Worm (Caenorhabditis elegans) whole organism, young adult: ENCODE data around the gene cogc-2.

Source experiments
- D2030.7 ChIP-seq: fragments of 200-800 bp; sonication (Bioruptor generic); IDR thresholded peaks from 2 replicates; pipeline ENCODE4 v1.3.6; 2022; ENCODE audit warnings: missing genetic modification reagents, missing genetic modification characterization, missing compliant biosample characterization
- F33H1.4 ChIP-seq: fragments of 200-800 bp; sonication (Bioruptor generic); IDR thresholded peaks from 2 replicates; pipeline ENCODE4 v1.3.6; 2022; ENCODE audit warnings: missing genetic modification reagents, missing genetic modification characterization, missing compliant biosample characterization
- F49E8.2 ChIP-seq: sonication (generic microtip); optimal IDR thresholded peaks from 3 replicates; lab custom pipeline; 2017; ENCODE audit warnings: missing genetic modification characterization, mild to moderate bottlenecking, missing compliant biosample characterization, antibody characterized with exemption, moderate library complexity; ENCODE audit not compliant: insufficient read depth
- Y53G8AR.9 ChIP-seq: fragments of 200-800 bp; sonication (Bioruptor generic); conservative IDR thresholded peaks from 2 replicates; pipeline ENCODE4 v1.3.6; 2022; ENCODE audit warnings: missing genetic modification reagents, missing genetic modification characterization, missing compliant biosample characterization
- Y67H2A.10 ChIP-seq: fragments of 200-800 bp; sonication (Bioruptor generic); conservative IDR thresholded peaks from 2 replicates; pipeline ENCODE4 v1.3.6; 2022; ENCODE audit warnings: missing genetic modification reagents, missing genetic modification characterization, missing compliant biosample characterization
- Y79H2A.3 ChIP-seq: fragments of 200-800 bp; sonication (Bioruptor generic); conservative IDR thresholded peaks from 2 replicates; pipeline ENCODE4 v1.3.6; 2022; ENCODE audit warnings: missing genetic modification reagents, missing genetic modification characterization, missing compliant biosample characterization
- ZK185.1 ChIP-seq: sonication (generic microtip); optimal IDR thresholded peaks from 2 replicates; lab custom pipeline; 2016; ENCODE audit warnings: mild to moderate bottlenecking, missing genetic modification characterization, missing compliant biosample characterization; ENCODE audit not compliant: poor library complexity, severe bottlenecking
- cebp-1 ChIP-seq, 2 experiments: fragments of 200-800 bp in 1 of 2; sonication (Bioruptor generic) in 1 of 2; sonication (generic microtip) in 1 of 2; IDR thresholded peaks in 1 of 2; optimal IDR thresholded peaks in 1 of 2; 2 replicates each; pipeline versions ENCODE4 v1.3.6 to Lab custom; 2017 to 2022; ENCODE audit warnings: missing compliant biosample characterization in 2 of 2, missing genetic modification characterization in 2 of 2, mild to moderate bottlenecking in 1 of 2, missing genetic modification reagents in 1 of 2, moderate library complexity in 1 of 2
- ceh-100 ChIP-seq: fragments of 200-800 bp; sonication (Bioruptor generic); IDR thresholded peaks from 2 replicates; pipeline ENCODE4 v1.3.6; 2022; ENCODE audit warnings: missing genetic modification reagents, missing genetic modification characterization, missing compliant biosample characterization
- ceh-27 ChIP-seq: fragments of 200-800 bp; sonication (Bioruptor generic); optimal IDR thresholded peaks from 2 replicates; lab custom pipeline; 2018; ENCODE audit warnings: mild to moderate bottlenecking, missing genetic modification characterization, moderate library complexity, missing compliant biosample characterization
- ceh-58 ChIP-seq: fragments of 200-800 bp; sonication (Bioruptor generic); IDR thresholded peaks from 2 replicates; pipeline ENCODE4 v1.3.6; 2022; ENCODE audit warnings: missing genetic modification characterization, missing compliant biosample characterization
- dpff-1 ChIP-seq: sonication (generic microtip); optimal IDR thresholded peaks from 2 replicates; lab custom pipeline; 2017; ENCODE audit warnings: mild to moderate bottlenecking, missing genetic modification characterization, missing compliant biosample characterization
- egl-18 ChIP-seq: fragments of 200-800 bp; sonication (Bioruptor generic); IDR thresholded peaks from 2 replicates; pipeline ENCODE4 v1.3.6; 2022; ENCODE audit warnings: missing genetic modification reagents, missing genetic modification characterization, missing compliant biosample characterization
- ekl-4 ChIP-seq: fragments of 200-800 bp; sonication (Bioruptor generic); IDR thresholded peaks from 2 replicates; pipeline ENCODE4 v1.3.6; 2022; ENCODE audit warnings: missing genetic modification reagents, missing genetic modification characterization, missing compliant biosample characterization
- ets-4 ChIP-seq: fragments of 200-800 bp; sonication (Bioruptor generic); optimal IDR thresholded peaks from 2 replicates; lab custom pipeline; 2018; ENCODE audit warnings: mild to moderate bottlenecking, missing genetic modification characterization, missing compliant biosample characterization
- gei-17 ChIP-seq: fragments of 200-800 bp; sonication (Bioruptor generic); optimal IDR thresholded peaks from 2 replicates; lab custom pipeline; 2018; ENCODE audit warnings: mild to moderate bottlenecking, missing genetic modification characterization, missing compliant biosample characterization
- hlh-12 ChIP-seq: sonication (generic microtip); optimal IDR thresholded peaks from 2 replicates; lab custom pipeline; 2016; ENCODE audit warnings: missing genetic modification characterization, missing compliant biosample characterization
- hmg-1.2 ChIP-seq: fragments of 200-800 bp; sonication (Bioruptor generic); IDR thresholded peaks from 2 replicates; pipeline ENCODE4 v1.3.6; 2022; ENCODE audit warnings: missing genetic modification reagents, missing genetic modification characterization, missing compliant biosample characterization
- lin-35 ChIP-seq, 3 experiments: fragments of 150-350 bp in 2 of 3; sonication (generic microtip) in 1 of 3; optimal IDR thresholded peaks; 2 replicates each; lab custom pipeline; 2014 to 2018; ENCODE audit warnings: missing biosample characterization in 3 of 3, missing genetic modification characterization in 3 of 3, missing genetic modification reagents in 3 of 3
- lsl-1 ChIP-seq: fragments of 200-800 bp; sonication (Bioruptor generic); optimal IDR thresholded peaks from 2 replicates; lab custom pipeline; 2018; ENCODE audit warnings: mild to moderate bottlenecking, missing genetic modification characterization, moderate library complexity, missing compliant biosample characterization
- mel-28 ChIP-seq: sonication (generic microtip); optimal IDR thresholded peaks from 2 replicates; lab custom pipeline; 2016; ENCODE audit warnings: borderline replicate concordance, mild to moderate bottlenecking, missing genetic modification characterization, missing compliant biosample characterization
- nfyb-1 ChIP-seq: fragments of 200-800 bp; sonication (Bioruptor generic); IDR thresholded peaks from 2 replicates; pipeline ENCODE4 v1.3.6; 2022; ENCODE audit warnings: missing genetic modification reagents, missing genetic modification characterization, missing compliant biosample characterization
- nhr-27 ChIP-seq: fragments of 200-800 bp; sonication (Bioruptor generic); optimal IDR thresholded peaks from 2 replicates; lab custom pipeline; 2018; ENCODE audit warnings: mild to moderate bottlenecking, missing genetic modification characterization, moderate library complexity, missing compliant biosample characterization
- nhr-80 ChIP-seq: sonication (generic microtip); optimal IDR thresholded peaks from 2 replicates; lab custom pipeline; 2016; ENCODE audit warnings: missing genetic modification characterization, missing compliant biosample characterization
- repo-1 ChIP-seq: sonication (generic microtip); optimal IDR thresholded peaks from 2 replicates; lab custom pipeline; 2017; ENCODE audit warnings: mild to moderate bottlenecking, missing genetic modification characterization, missing compliant biosample characterization
- rpc-1 ChIP-seq, 2 experiments: fragments of 150-350 bp in 1 of 2; sonication (generic microtip) in 1 of 2; optimal IDR thresholded peaks; 2 replicates each; lab custom pipeline; 2014 to 2018; ENCODE audit warnings: missing biosample characterization in 1 of 2, missing genetic modification characterization in 1 of 2, missing genetic modification reagents in 1 of 2, missing genotype in 1 of 2
- sea-2 ChIP-seq: fragments of 200-800 bp; sonication (Bioruptor generic); IDR thresholded peaks from 2 replicates; pipeline ENCODE4 v1.3.6; 2022; ENCODE audit warnings: missing genetic modification characterization, missing compliant biosample characterization
- snpc-1.1 ChIP-seq: sonication (generic microtip); optimal IDR thresholded peaks from 2 replicates; lab custom pipeline; 2017; ENCODE audit warnings: missing genetic modification characterization, mild to moderate bottlenecking, missing compliant biosample characterization, antibody characterized with exemption, moderate library complexity, missing genotype, missing genetic modification reagents; ENCODE audit not compliant: insufficient read depth
- ztf-26 ChIP-seq: sonication (generic microtip); optimal IDR thresholded peaks from 2 replicates; lab custom pipeline; 2017; ENCODE audit warnings: missing genetic modification characterization, missing compliant biosample characterization
- ztf-3 ChIP-seq: fragments of 200-800 bp; sonication (Bioruptor generic); optimal IDR thresholded peaks from 2 replicates; lab custom pipeline; 2018; ENCODE audit warnings: mild to moderate bottlenecking, missing genetic modification characterization, missing compliant biosample characterization
- ztf-6 ChIP-seq: fragments of 200-800 bp; sonication (Bioruptor generic); IDR thresholded peaks from 2 replicates; pipeline ENCODE4 v1.3.6; 2022; ENCODE audit warnings: missing genetic modification reagents, missing genetic modification characterization, missing compliant biosample characterization

cogc-2 gene

DNA sequence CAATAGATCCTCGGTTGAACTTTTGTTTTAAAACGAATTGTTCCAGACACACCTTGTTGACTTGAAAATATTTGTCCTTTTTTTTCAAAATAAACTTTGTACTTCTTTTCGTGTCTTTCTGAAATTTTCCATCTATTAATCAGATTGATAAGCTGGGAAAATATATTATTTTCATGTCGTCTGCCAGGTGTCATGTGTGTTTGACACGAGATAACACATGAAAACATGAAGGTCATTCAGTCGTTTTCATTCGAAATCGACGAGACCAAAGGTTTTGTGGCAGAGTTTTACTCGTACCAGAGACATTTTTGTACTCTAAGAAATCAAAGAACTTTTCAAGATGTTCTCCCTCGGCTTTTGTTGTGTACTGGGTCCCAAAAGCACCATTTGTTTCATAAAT, 18.8 kb downstream of the cogc-2 start (continued):
- TF ChIP-seq gei-17 (GFP tag; lab: Kevin White, UChicago) (no peak), ceh-100 (GFP tag; lab: Robert Waterston, UW) (no peak), ekl-4 (no peak), mel-28 (tag; lab: Kevin White, UChicago) (no peak), nfyb-1 (no peak), ceh-58 (GFP tag; lab: Robert Waterston, UW) (no peak), F33H1.4 (GFP tag; lab: Robert Waterston, UW) (no peak), hlh-12 (tag; lab: Kevin White, UChicago) (no peak)

DNA sequence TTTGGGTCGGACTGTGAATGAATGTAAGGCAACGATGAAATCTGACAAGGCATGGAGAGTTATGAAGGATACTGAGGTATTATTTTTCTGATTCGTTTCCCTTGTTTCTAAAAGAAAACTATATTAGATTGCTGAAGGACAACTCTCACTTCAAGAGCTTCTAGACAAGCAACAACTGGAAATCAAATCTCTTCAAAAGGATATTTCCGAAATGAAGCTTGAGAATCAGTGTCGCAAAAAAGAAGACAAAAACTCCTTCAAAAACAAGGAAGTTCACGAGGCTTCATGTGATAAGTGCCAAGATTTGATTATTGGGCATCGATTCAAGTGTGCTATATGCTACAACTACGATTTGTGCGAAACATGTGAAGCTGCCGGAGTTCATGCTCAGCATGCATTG, 20.8 kb downstream of the cogc-2 start:
- TF ChIP-seq ets-4 (GFP tag; lab: Kevin White, UChicago) (no peak), nhr-27 (no peak), ceh-27 (GFP tag; lab: Kevin White, UChicago) (peak; percentile 9), Y67H2A.10 (no peak)

DNA sequence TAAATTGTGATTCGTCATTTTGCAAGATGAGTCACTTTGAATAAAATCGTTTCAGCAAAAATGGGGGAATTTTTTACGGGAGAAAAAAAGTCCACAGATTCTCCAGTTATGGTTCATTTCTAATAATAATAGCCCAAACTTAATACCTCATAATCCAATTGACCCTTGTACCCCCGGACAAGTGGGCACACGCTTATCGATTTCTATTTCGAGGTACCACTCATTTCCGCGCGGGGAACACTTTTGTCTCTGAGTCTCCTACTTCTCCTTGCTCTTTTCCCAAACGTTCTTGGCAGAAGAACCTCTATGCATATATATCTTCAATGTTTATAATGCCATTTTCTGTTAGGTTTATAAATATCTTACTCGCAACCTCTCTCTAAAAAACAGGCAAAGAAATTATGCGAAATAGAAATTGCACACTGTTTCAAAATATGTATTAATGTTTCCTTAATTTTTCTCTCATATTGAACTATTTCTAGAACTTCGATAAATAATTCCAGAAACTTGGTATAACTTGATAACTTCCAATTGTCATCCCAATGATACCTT, 22.2 kb downstream of the cogc-2 start, which contains the start of gene gldi-4:
Gene gldi-4, plus strand, starts transcription at position 502 of the 552 bp plus-strand sequence.
- TF ChIP-seq repo-1 (tag; lab: Kevin White, UChicago) = no peak
- TF ChIP-seq rpc-1 (optimal IDR thresholded peaks at IDR 0.05; lab: Kevin White, UChicago) = no peak
- no peak for TF ChIP-seq rpc-1 (tag; optimal IDR thresholded peaks at IDR 0.05; lab: Kevin White, UChicago)
- no peak for TF ChIP-seq lsl-1 (GFP tag; lab: Kevin White, UChicago)
- no peak for TF ChIP-seq hlh-12 (tag; lab: Kevin White, UChicago)
- TF ChIP-seq Y53G8AR.9 (GFP tag; lab: Robert Waterston, UW) = no peak
- no peak for TF ChIP-seq ZK185.1 (tag; lab: Kevin White, UChicago)
- no peak for TF ChIP-seq ceh-100 (GFP tag; lab: Robert Waterston, UW)
- TF ChIP-seq sea-2 = no peak
- TF ChIP-seq egl-18 (GFP tag; lab: Robert Waterston, UW) = no peak
- no peak for TF ChIP-seq ztf-26
- no peak for TF ChIP-seq D2030.7 (GFP tag; lab: Robert Waterston, UW)
- TF ChIP-seq F49E8.2 (tag; lab: Kevin White, UChicago) = no peak
- TF ChIP-seq lin-35 (GFP tag; optimal IDR thresholded peaks at IDR 0.05; lab: Kevin White, UChicago) = no peak
- no peak for TF ChIP-seq Y79H2A.3 (GFP tag; lab: Robert Waterston, UW)
- no peak for TF ChIP-seq snpc-1.1 (tag; lab: Kevin White, UChicago)
- TF ChIP-seq ztf-3 (GFP tag; lab: Kevin White, UChicago) = no peak
- TF ChIP-seq dpff-1 (tag; lab: Kevin White, UChicago) = no peak
- TF ChIP-seq, all 124 proteins: peak for 0

DNA sequence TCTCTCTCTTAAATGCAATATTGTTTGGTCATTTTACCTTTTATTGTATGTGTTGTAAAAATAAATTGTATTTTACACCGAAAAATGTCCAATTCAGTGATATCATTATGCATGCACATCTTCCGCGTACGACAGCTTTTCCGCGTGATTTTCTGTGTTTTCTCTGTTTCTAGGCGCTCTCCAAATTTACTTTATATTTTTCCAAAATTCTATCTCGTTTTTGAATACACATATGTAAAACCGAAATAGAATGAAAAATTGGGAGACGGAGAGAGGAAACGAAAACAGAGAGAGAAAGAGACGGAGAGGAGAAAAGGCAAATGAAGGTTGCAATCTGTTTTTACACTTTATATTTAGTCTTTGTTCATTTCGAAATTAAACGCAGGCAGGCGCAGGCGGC, 22.9 kb downstream of the cogc-2 start:
- no peak for TF ChIP-seq ceh-100 (GFP tag; lab: Robert Waterston, UW)
- peak; percentile 41; the same call in 1 of the 2 replicates for TF ChIP-seq hmg-1.2 (GFP tag; lab: Robert Waterston, UW)
- no peak for TF ChIP-seq cebp-1 (GFP tag; IDR thresholded peaks at IDR 0.05; lab: Robert Waterston, UW)
- peak; percentile 54 for TF ChIP-seq cebp-1 (tag; optimal IDR thresholded peaks at IDR 0.05; lab: Kevin White, UChicago)
- TF ChIP-seq nhr-80 = peak; percentile 9
- no peak for TF ChIP-seq ztf-6
